Fruit fly (Drosophila melanogaster) whole organism, embryonic: ENCODE results near the gene car.

ENCODE experiments used
- B-H1 ChIP-seq: fragments of 200-800 bp; sonication (Bioruptor generic); IDR thresholded peaks from 3 replicates; pipeline ENCODE4 v1.3.6; 2022; ENCODE audit warnings: missing biosample characterization, missing genetic modification characterization
- BtbVII ChIP-seq: fragments of 200-800 bp; sonication (Bioruptor generic); optimal IDR thresholded peaks from 3 replicates; lab custom pipeline; 2017; ENCODE audit warnings: missing biosample characterization, mild to moderate bottlenecking, missing genetic modification characterization
- CG12071 ChIP-seq: fragments of 200-800 bp; sonication (Bioruptor generic); optimal IDR thresholded peaks from 3 replicates; lab custom pipeline; 2018; ENCODE audit warnings: missing biosample characterization, mild to moderate bottlenecking, missing genetic modification characterization
- CG13296 ChIP-seq: fragments of 200-800 bp; sonication (Bioruptor generic); optimal IDR thresholded peaks from 3 replicates; lab custom pipeline; 2018; ENCODE audit warnings: missing biosample characterization, mild to moderate bottlenecking, missing genetic modification characterization
- CG15269 ChIP-seq: fragments of 200-800 bp; sonication (Bioruptor generic); optimal IDR thresholded peaks from 2 replicates; lab custom pipeline; 2018; ENCODE audit warnings: missing biosample characterization, mild to moderate bottlenecking, missing genetic modification characterization, moderate library complexity
- CG1792 ChIP-seq: fragments of 200-800 bp; sonication (Bioruptor generic); optimal IDR thresholded peaks from 2 replicates; lab custom pipeline; 2016; ENCODE audit warnings: missing biosample characterization, missing genetic modification characterization
- CG32532 ChIP-seq: fragments of 200-800 bp; sonication (Bioruptor generic); IDR thresholded peaks from 2 replicates; pipeline ENCODE4 v1.3.6; 2022; ENCODE audit warnings: missing biosample characterization, missing genetic modification characterization
- CG33557 ChIP-seq: fragments of 200-800 bp; sonication (Bioruptor generic); optimal IDR thresholded peaks from 2 replicates; lab custom pipeline; 2019; ENCODE audit warnings: missing biosample characterization, mild to moderate bottlenecking, missing genetic modification characterization, moderate library complexity
- CG6854 ChIP-seq: fragments of 200-800 bp; sonication (Bioruptor generic); optimal IDR thresholded peaks from 3 replicates; lab custom pipeline; 2017; ENCODE audit warnings: missing biosample characterization, mild to moderate bottlenecking, missing genetic modification characterization
- CG7271 ChIP-seq: fragments of 200-800 bp; sonication (Bioruptor generic); optimal IDR thresholded peaks from 2 replicates; lab custom pipeline; 2018; ENCODE audit warnings: missing biosample characterization, mild to moderate bottlenecking, missing genetic modification characterization, moderate library complexity
- CG7987 ChIP-seq: fragments of 200-800 bp; sonication (Bioruptor generic); optimal IDR thresholded peaks from 2 replicates; lab custom pipeline; 2018; ENCODE audit warnings: missing biosample characterization, mild to moderate bottlenecking, missing genetic modification characterization, moderate library complexity
- CG8924 ChIP-seq: fragments of 200-800 bp; optimal IDR thresholded peaks from 3 replicates; lab custom pipeline; 2019; ENCODE audit warnings: missing biosample characterization, mild to moderate bottlenecking, missing genetic modification characterization, moderate library complexity
- CG9727 ChIP-seq: fragments of 200-800 bp; sonication (Bioruptor generic); optimal IDR thresholded peaks from 3 replicates; lab custom pipeline; 2017; ENCODE audit warnings: missing biosample characterization, mild to moderate bottlenecking, missing genetic modification characterization
- CHES-1-like ChIP-seq: fragments of 200-800 bp; sonication (Bioruptor generic); optimal IDR thresholded peaks from 2 replicates; lab custom pipeline; 2016; ENCODE audit warnings: missing biosample characterization, missing genetic modification characterization
- Deaf1 ChIP-seq: fragments of 200-800 bp; optimal IDR thresholded peaks from 3 replicates; lab custom pipeline; 2019; ENCODE audit warnings: missing biosample characterization, mild to moderate bottlenecking, missing genetic modification characterization, moderate library complexity
- Dip3 ChIP-seq: fragments of 200-800 bp; sonication (Bioruptor generic); optimal IDR thresholded peaks from 3 replicates; lab custom pipeline; 2016; ENCODE audit warnings: missing biosample characterization, missing genetic modification characterization
- Doc3 ChIP-seq: fragments of 200-800 bp; sonication (Bioruptor generic); IDR thresholded peaks from 3 replicates; pipeline ENCODE4 v1.3.6; 2022; ENCODE audit warnings: missing biosample characterization, missing genetic modification characterization; ENCODE audit not compliant: partially characterized antibody
- HLH3B ChIP-seq: fragments of 200-800 bp; sonication (Bioruptor generic); IDR thresholded peaks from 2 replicates; pipeline ENCODE4 v1.3.6; 2022; ENCODE audit warnings: missing biosample characterization, missing genetic modification characterization
- Hey ChIP-seq: fragments of 200-800 bp; sonication (Bioruptor generic); optimal IDR thresholded peaks from 3 replicates; lab custom pipeline; 2018; ENCODE audit warnings: missing biosample characterization, mild to moderate bottlenecking, missing genetic modification characterization
- Jarid2 ChIP-seq: fragments of 200-800 bp; sonication (Bioruptor generic); optimal IDR thresholded peaks from 3 replicates; lab custom pipeline; 2017; ENCODE audit warnings: mild to moderate bottlenecking, missing biosample characterization, missing genetic modification reagents, missing genetic modification characterization
- Lim3 ChIP-seq: fragments of 200-800 bp; sonication (Bioruptor generic); IDR thresholded peaks from 2 replicates; pipeline ENCODE4 v1.3.6; 2022; ENCODE audit warnings: missing biosample characterization, missing genetic modification characterization
- MBD-R2 ChIP-seq: fragments of 200-800 bp; sonication (Bioruptor generic); IDR thresholded peaks from 2 replicates; pipeline ENCODE4 v1.3.6; 2022; ENCODE audit warnings: missing biosample characterization, missing genetic modification characterization
- Med ChIP-seq: fragments of 200-800 bp; sonication (Bioruptor generic); peaks from one replicate; lab custom pipeline; 2016; ENCODE audit warnings: missing biosample characterization, missing genetic modification characterization, mild to moderate bottlenecking, inconsistent platforms, moderate library complexity
- Opbp ChIP-seq: fragments of 200-800 bp; sonication (Bioruptor generic); IDR thresholded peaks from 3 replicates; pipeline ENCODE4 v1.3.6; 2022; ENCODE audit warnings: missing biosample characterization, missing genetic modification characterization; ENCODE audit not compliant: partially characterized antibody
- YL-1 ChIP-seq: fragments of 200-800 bp; sonication (Bioruptor generic); optimal IDR thresholded peaks from 3 replicates; lab custom pipeline; 2017; ENCODE audit warnings: missing biosample characterization, mild to moderate bottlenecking, missing genetic modification characterization
- ab ChIP-seq: fragments of 200-800 bp; sonication (Bioruptor generic); optimal IDR thresholded peaks from 2 replicates; lab custom pipeline; 2016; ENCODE audit warnings: missing biosample characterization, missing genetic modification characterization
- bab2 ChIP-seq: fragments of 200-800 bp; sonication (Bioruptor generic); optimal IDR thresholded peaks from 2 replicates; lab custom pipeline; 2016; ENCODE audit warnings: missing biosample characterization, missing genetic modification characterization
- bcd ChIP-seq: fragments of 200-800 bp; sonication (Bioruptor generic); optimal IDR thresholded peaks from 2 replicates; lab custom pipeline; 2017; ENCODE audit warnings: missing biosample characterization, mild to moderate bottlenecking, missing genetic modification characterization
- btn ChIP-seq: fragments of 200-800 bp; sonication (Bioruptor generic); optimal IDR thresholded peaks from 2 replicates; lab custom pipeline; 2016; ENCODE audit warnings: missing biosample characterization, missing genetic modification characterization
- cg ChIP-seq: fragments of 200-800 bp; sonication (Bioruptor generic); optimal IDR thresholded peaks from 3 replicates; lab custom pipeline; 2019; ENCODE audit warnings: missing biosample characterization, mild to moderate bottlenecking, missing genetic modification characterization, moderate library complexity
- ci ChIP-seq: fragments of 200-800 bp; sonication (Bioruptor generic); IDR thresholded peaks from 3 replicates; pipeline ENCODE4 v1.3.6; 2022; ENCODE audit warnings: missing biosample characterization, missing genetic modification characterization
- danr ChIP-seq: fragments of 200-800 bp; sonication (Bioruptor generic); IDR thresholded peaks from 2 replicates; pipeline ENCODE4 v1.3.6; 2022; ENCODE audit warnings: missing biosample characterization, missing genetic modification characterization
- disco-r ChIP-seq: fragments of 200-800 bp; sonication (Bioruptor generic); optimal IDR thresholded peaks from 2 replicates; lab custom pipeline; 2016; ENCODE audit warnings: missing biosample characterization, missing genetic modification characterization
- en ChIP-seq: fragments of 200-800 bp; sonication (Bioruptor generic); optimal IDR thresholded peaks from 2 replicates; lab custom pipeline; 2016; ENCODE audit warnings: missing biosample characterization, missing genetic modification characterization
- fru ChIP-seq: fragments of >200 bp; optimal IDR thresholded peaks from 2 replicates; lab custom pipeline; 2017
- gfzf ChIP-seq: fragments of 200-800 bp; sonication (Bioruptor generic); optimal IDR thresholded peaks from 2 replicates; lab custom pipeline; 2016; ENCODE audit warnings: missing biosample characterization, mild to moderate bottlenecking, missing genetic modification characterization, moderate library complexity
- h ChIP-seq: fragments of >200 bp; optimal IDR thresholded peaks from 2 replicates; lab custom pipeline; 2017
- jigr1 ChIP-seq: fragments of 200-800 bp; sonication (Bioruptor generic); IDR thresholded peaks from 3 replicates; pipeline ENCODE4 v1.3.6; 2022; ENCODE audit warnings: missing biosample characterization, missing genetic modification characterization
- kah ChIP-seq: fragments of 200-800 bp; sonication (Bioruptor generic); optimal IDR thresholded peaks from 2 replicates; lab custom pipeline; 2018; ENCODE audit warnings: missing biosample characterization, mild to moderate bottlenecking, missing genetic modification characterization
- knrl ChIP-seq: fragments of 200-800 bp; sonication (Bioruptor generic); IDR thresholded peaks from 3 replicates; pipeline ENCODE4 v1.3.6; 2022; ENCODE audit warnings: missing biosample characterization, missing genetic modification characterization; ENCODE audit not compliant: partially characterized antibody
- maf-S ChIP-seq: fragments of 200-800 bp; sonication (Bioruptor generic); optimal IDR thresholded peaks from 2 replicates; lab custom pipeline; 2016; ENCODE audit warnings: missing biosample characterization, missing genetic modification characterization
- nerfin-1 ChIP-seq: fragments of 200-800 bp; sonication (Bioruptor generic); optimal IDR thresholded peaks from 3 replicates; lab custom pipeline; 2019; ENCODE audit warnings: missing biosample characterization, mild to moderate bottlenecking, missing genetic modification characterization, moderate library complexity
- nmo ChIP-seq: fragments of 200-800 bp; sonication (Bioruptor generic); optimal IDR thresholded peaks from 2 replicates; lab custom pipeline; 2018; ENCODE audit warnings: missing biosample characterization, mild to moderate bottlenecking, missing genetic modification characterization, moderate library complexity
- nom ChIP-seq: fragments of 200-800 bp; sonication (Bioruptor generic); optimal IDR thresholded peaks from 2 replicates; lab custom pipeline; 2017; ENCODE audit warnings: missing biosample characterization, missing genetic modification characterization, mild to moderate bottlenecking, moderate library complexity, missing genetic modification reagents
- pfk ChIP-seq: fragments of 200-800 bp; sonication (Bioruptor generic); optimal IDR thresholded peaks from 2 replicates; lab custom pipeline; 2018; ENCODE audit warnings: missing biosample characterization, mild to moderate bottlenecking, missing genetic modification characterization, moderate library complexity
- pros ChIP-seq: fragments of 200-800 bp; sonication (Bioruptor generic); optimal IDR thresholded peaks from 3 replicates; lab custom pipeline; 2019; ENCODE audit warnings: missing biosample characterization, mild to moderate bottlenecking, missing genetic modification characterization, moderate library complexity
- psq ChIP-seq: fragments of 200-800 bp; sonication (Bioruptor generic); optimal IDR thresholded peaks from 2 replicates; lab custom pipeline; 2017; ENCODE audit warnings: missing biosample characterization, missing genetic modification characterization
- pzg ChIP-seq: fragments of 200-800 bp; sonication (Bioruptor generic); optimal IDR thresholded peaks from 3 replicates; lab custom pipeline; 2018; ENCODE audit warnings: missing biosample characterization, mild to moderate bottlenecking, missing genetic modification characterization, moderate library complexity
- repo ChIP-seq: fragments of 200-800 bp; sonication (Bioruptor generic); optimal IDR thresholded peaks from 2 replicates; lab custom pipeline; 2016; ENCODE audit warnings: missing biosample characterization, missing genetic modification characterization
- sc ChIP-seq, 3 experiments: fragments of >200 bp in 2 of 3; fragments of 200-800 bp in 1 of 3; sonication (Bioruptor generic) in 1 of 3; optimal IDR thresholded peaks; 2 replicates in 2 of 3; 3 replicates in 1 of 3; lab custom pipeline; 2017; ENCODE audit warnings: mild to moderate bottlenecking in 1 of 3, missing biosample characterization in 1 of 3, missing genetic modification characterization in 1 of 3, missing genetic modification reagents in 1 of 3
- slou ChIP-seq: fragments of 200-800 bp; sonication (Bioruptor generic); optimal IDR thresholded peaks from 3 replicates; lab custom pipeline; 2016; ENCODE audit warnings: missing biosample characterization, missing genetic modification characterization

The car gene

DNA sequence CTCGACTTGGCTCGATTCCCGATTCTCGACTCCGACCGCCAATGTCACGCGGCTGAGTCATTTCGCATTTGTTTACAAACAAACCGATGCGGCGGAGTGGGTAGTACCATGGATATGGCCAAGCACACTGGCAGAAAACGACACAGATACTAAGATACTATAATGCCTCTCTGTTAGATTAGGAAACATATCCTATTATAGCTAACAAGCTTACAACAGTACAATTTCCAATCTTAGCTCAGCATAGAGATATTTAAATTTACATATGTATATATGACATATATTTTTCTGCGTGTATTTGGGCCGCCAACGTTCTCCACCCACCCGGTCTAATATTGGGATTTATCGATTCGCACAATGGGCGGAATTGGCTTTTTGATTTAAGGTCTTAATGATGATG lies 38.1 kb downstream of the car start (continued):
- TF ChIP-seq sc (optimal IDR thresholded peaks at IDR 0.05; lab: Kevin White, UChicago) = no peak
- peak; percentile 27 for TF ChIP-seq sc (GFP tag; optimal IDR thresholded peaks at IDR 0.05; lab: Kevin White, UChicago)
- peak; percentile 89 for TF ChIP-seq CG32532 (GFP tag; lab: Robert Waterston, UW)
- peak; percentile 7 for TF ChIP-seq CG7271 (tag; lab: Kevin White, UChicago)
- no peak for TF ChIP-seq pfk (GFP tag; lab: Kevin White, UChicago)
- TF ChIP-seq Med (GFP tag; lab: Kevin White, UChicago) = peak; percentile 91
- peak; percentile 74 for TF ChIP-seq HLH3B (GFP tag; lab: Robert Waterston, UW)
- no peak for TF ChIP-seq btn
- TF ChIP-seq h (lab: Kevin White, UChicago) = no peak
- no peak for TF ChIP-seq disco-r (GFP tag; lab: Kevin White, UChicago)
- no peak for TF ChIP-seq knrl
- TF ChIP-seq psq (GFP tag; lab: Kevin White, UChicago) = no peak
- peak; percentile 21 for TF ChIP-seq nom (GFP tag; lab: Kevin White, UChicago)
- TF ChIP-seq CG1792 = peak; percentile 39
- TF ChIP-seq gfzf (GFP tag; lab: Kevin White, UChicago) = no peak
- TF ChIP-seq en (GFP tag; lab: Kevin White, UChicago) = peak; percentile 23
- peak; percentile 79 for TF ChIP-seq nmo (GFP tag; lab: Kevin White, UChicago)
- peak; percentile 53 for TF ChIP-seq danr (GFP tag; lab: Robert Waterston, UW)
- no peak for TF ChIP-seq Opbp (GFP tag; lab: Robert Waterston, UW)
- TF ChIP-seq YL-1 (GFP tag; lab: Kevin White, UChicago) = no peak
- no peak for TF ChIP-seq pros (GFP tag; lab: Kevin White, UChicago)
- TF ChIP-seq repo = peak; percentile 43
- peak; percentile 50 for TF ChIP-seq Deaf1 (tag; lab: Kevin White, UChicago)
- peak; percentile 2 for TF ChIP-seq maf-S
- TF ChIP-seq nerfin-1 = peak; percentile 23
- peak; percentile 59; the same call in 1 of the 3 replicates for TF ChIP-seq jigr1 (GFP tag; lab: Robert Waterston, UW)
- peak; percentile 80 for TF ChIP-seq ci (GFP tag; lab: Robert Waterston, UW)
- TF ChIP-seq kah (GFP tag; lab: Kevin White, UChicago) = peak; percentile 14
- no peak for TF ChIP-seq Hey (tag; lab: Kevin White, UChicago)
- peak; percentile 80 for TF ChIP-seq CG9727 (GFP tag; lab: Kevin White, UChicago)
- TF ChIP-seq CG12071 (GFP tag; lab: Kevin White, UChicago) = peak; percentile 77
- TF ChIP-seq slou (GFP tag; lab: Kevin White, UChicago) = peak; percentile 70
- peak; percentile 72 for TF ChIP-seq CG8924 (tag; lab: Kevin White, UChicago)
- TF ChIP-seq B-H1 (GFP tag; lab: Robert Waterston, UW) = peak; percentile 56; the same call in 1 of the 3 replicates

DNA sequence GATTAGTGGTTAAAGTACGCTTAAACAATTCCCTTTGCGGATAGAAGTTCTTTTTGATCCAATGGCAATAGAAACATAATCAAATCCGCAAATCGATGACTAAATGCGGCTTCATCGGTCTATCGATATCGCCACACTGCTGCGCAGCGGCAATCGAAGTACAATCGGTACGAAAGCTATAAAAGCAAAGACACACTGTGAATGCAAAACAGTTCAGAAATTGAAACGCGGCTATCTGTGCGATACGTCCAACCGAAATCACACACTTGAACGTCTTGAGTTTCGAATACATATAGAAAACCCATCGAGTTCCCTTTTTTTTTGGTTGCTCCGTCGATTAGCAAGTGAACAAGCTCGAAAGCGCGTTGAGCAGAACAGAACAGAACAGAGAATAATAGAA lies 39.2 kb downstream of the car start, which contains the start of gene CG14207:
CG14207 (plus strand) TSS at position 203 of the 400 bp plus-strand sequence.
- TF ChIP-seq CG7987 (GFP tag; lab: Kevin White, UChicago) = peak; percentile 26
- TF ChIP-seq Dip3 (GFP tag; lab: Kevin White, UChicago) = peak; percentile 2
- TF ChIP-seq CG33557 (GFP tag; lab: Kevin White, UChicago) = no peak
- TF ChIP-seq cg (GFP tag; lab: Kevin White, UChicago) = peak; percentile 0
- TF ChIP-seq CG13296 (GFP tag; lab: Kevin White, UChicago) = peak; percentile 40
- TF ChIP-seq MBD-R2 (GFP tag; lab: Robert Waterston, UW) = peak; percentile 21; the same call in 1 of the 2 replicates
- no peak for TF ChIP-seq bab2
- no peak for TF ChIP-seq BtbVII (GFP tag; lab: Kevin White, UChicago)
- peak; percentile 51 for TF ChIP-seq pzg (GFP tag; lab: Kevin White, UChicago)
- TF ChIP-seq Lim3 = no peak
- peak; percentile 61; the same call in 2 of the 3 replicates for TF ChIP-seq Doc3 (GFP tag; lab: Robert Waterston, UW)
- no peak for TF ChIP-seq fru (lab: Kevin White, UChicago)
- TF ChIP-seq ab (GFP tag; lab: Kevin White, UChicago) = no peak
- peak; percentile 31 for TF ChIP-seq CG15269 (tag; lab: Kevin White, UChicago)
- peak; percentile 77 for TF ChIP-seq Jarid2 (GFP tag; lab: Kevin White, UChicago)
- peak; percentile 34 for TF ChIP-seq CHES-1-like
- no peak for TF ChIP-seq bcd
- peak; percentile 39 for TF ChIP-seq CG6854 (GFP tag; lab: Kevin White, UChicago)
- peak; percentile 3 for TF ChIP-seq gfzf (GFP tag; lab: Kevin White, UChicago)
